Worm (Caenorhabditis elegans): ENCODE measurements around the gene srbc-33.

srbc-33 gene

DNA sequence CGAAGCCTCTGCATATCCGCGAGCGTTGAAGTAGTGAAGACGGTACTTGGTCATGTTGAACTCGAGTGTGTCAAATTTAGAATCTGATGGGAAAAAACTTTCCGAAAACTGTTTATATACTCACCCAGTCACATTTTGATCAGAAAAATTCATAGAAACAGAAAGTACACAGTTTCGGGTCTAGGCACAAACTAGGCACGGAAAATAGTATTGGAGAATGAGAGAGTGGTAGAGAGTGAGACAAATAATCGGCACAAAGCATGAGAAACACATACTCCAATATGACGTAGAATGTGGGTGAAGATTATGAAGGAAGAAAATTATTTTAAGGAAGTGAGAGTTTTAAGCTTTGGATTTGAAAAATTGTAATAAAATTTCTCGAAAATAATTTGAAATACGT is 16.2 kb downstream of the srbc-33 start, which contains the start of gene gst-33:
TSS of gene gst-33 (minus strand) at position 127 of the 400 bp plus-strand sequence.
- TF ChIP-seq dmd-4 (tag; optimal IDR thresholded peaks at IDR 0.05; ENCODE audit: borderline replicate concordance) (no peak), T23F11.4 (GFP tag; optimal IDR thresholded peaks at IDR 0.05) (no peak), nhr-232 (tag; optimal IDR thresholded peaks at IDR 0.05) (no peak), ceh-9 (tag; optimal IDR thresholded peaks at IDR 0.05) (no peak), unc-55 (GFP tag; optimal IDR thresholded peaks at IDR 0.05) (no peak), unc-3 (GFP tag; conservative IDR thresholded peaks at IDR 0.05) (no peak), unc-3 (tag; optimal IDR thresholded peaks at IDR 0.05) (no peak), ceh-6 (GFP tag; optimal IDR thresholded peaks at IDR 0.05) (no peak), pqm-1 (tag; optimal IDR thresholded peaks at IDR 0.05) (no peak), unc-42 (tag; optimal IDR thresholded peaks at IDR 0.05) (no peak), elt-2 (tag; optimal IDR thresholded peaks at IDR 0.05) (no peak), sdc-2 (tag; optimal IDR thresholded peaks at IDR 0.05) (no peak), ttx-3 (tag; optimal IDR thresholded peaks at IDR 0.05) (no peak)

DNA sequence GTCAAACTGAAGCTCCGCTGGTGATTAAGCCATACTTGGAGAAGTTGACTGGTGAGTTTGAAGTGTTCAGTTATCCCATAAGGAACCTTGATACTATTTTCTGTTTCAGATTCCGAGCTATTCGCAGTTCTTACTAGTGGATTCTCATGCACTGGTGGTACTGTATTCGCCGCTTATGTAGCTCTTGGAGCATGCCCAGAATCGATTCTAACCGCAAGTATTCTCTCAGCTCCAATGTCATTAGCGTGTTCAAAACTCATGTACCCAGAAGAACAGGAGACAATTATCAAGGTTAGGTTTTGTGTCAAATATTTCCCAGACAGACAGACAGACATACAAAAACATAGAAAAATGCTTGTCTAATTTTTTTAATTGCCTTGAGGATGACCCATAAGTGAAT is 19.7 kb downstream of the srbc-33 start:
- TF ChIP-seq unc-86 (tag; optimal IDR thresholded peaks at IDR 0.05) = no peak
- no peak for TF ChIP-seq unc-55 (GFP tag; optimal IDR thresholded peaks at IDR 0.05)

DNA sequence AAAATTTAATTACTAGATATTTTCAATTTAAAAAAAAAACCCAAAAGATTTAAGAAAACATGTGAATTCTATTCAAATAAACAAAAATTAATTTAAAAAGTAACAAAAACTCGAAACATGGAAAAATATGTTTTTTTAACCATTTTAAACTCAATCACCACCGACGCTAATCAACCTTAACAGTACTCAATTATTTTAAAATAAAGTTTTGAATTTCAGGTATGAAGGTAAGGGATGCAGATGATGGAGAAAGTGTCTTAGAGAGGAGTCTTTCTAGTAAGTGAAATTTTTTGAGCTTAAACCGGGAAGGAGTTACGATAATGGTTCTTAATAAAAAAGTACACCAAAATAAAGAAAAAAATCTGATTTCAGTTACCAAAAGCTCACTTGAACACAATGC is 21.1 kb downstream of the srbc-33 start, which contains the start of gene slc-28.1:
TSS of gene slc-28.1 (plus strand) at position 301 of the 400 bp plus-strand sequence.
- TF ChIP-seq ceh-2 (tag; optimal IDR thresholded peaks at IDR 0.05) (no peak), madf-2 (tag; optimal IDR thresholded peaks at IDR 0.05) (no peak), unc-86 (tag; optimal IDR thresholded peaks at IDR 0.05) (no peak), ttx-3 (tag; optimal IDR thresholded peaks at IDR 0.05) (no peak), C38D4.7 (GFP tag; optimal IDR thresholded peaks at IDR 0.05) (no peak), rnt-1 (tag; optimal IDR thresholded peaks at IDR 0.05) (no peak), nhr-232 (tag; optimal IDR thresholded peaks at IDR 0.05) (no peak), ceh-24 (tag; optimal IDR thresholded peaks at IDR 0.05) (no peak), Y22D7AL.16 (tag; optimal IDR thresholded peaks at IDR 0.05) (no peak), lim-6 (tag; optimal IDR thresholded peaks at IDR 0.05) (no peak), pax-1 (tag; optimal IDR thresholded peaks at IDR 0.05) (no peak), fkh-6 (tag; optimal IDR thresholded peaks at IDR 0.05) (no peak), sox-4 (tag; optimal IDR thresholded peaks at IDR 0.05) (no peak), hlh-15 (tag; optimal IDR thresholded peaks at IDR 0.05) (no peak), ets-4 (tag; optimal IDR thresholded peaks at IDR 0.05) (no peak), ceh-22 (tag; optimal IDR thresholded peaks at IDR 0.05) (no peak), lin-11 (tag; optimal IDR thresholded peaks at IDR 0.05) (no peak), gmeb-2 (tag; optimal IDR thresholded peaks at IDR 0.05) (no peak), fax-1 (tag; optimal IDR thresholded peaks at IDR 0.05) (no peak)

DNA sequence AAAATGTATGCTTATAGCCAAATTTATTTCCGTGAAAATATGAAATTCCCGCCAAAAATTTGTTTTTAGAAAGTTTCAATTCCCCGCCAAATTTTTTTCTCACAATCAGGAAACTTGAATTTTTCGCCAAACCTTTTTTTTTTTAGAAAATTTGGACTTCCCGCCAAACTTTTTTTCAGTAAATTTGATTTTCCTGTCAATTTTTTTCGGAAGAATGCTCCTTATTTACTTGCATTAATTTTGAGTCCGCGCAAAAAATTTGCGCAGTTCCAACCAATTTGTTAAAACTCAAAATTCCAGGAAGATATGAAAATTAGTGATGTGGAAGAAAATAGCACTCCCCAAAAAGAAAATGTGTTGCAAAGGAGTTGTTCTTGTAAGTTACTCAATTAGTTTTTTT is 24.7 kb downstream of the srbc-33 start, which contains the start of gene slc-28.2:
TSS of gene slc-28.2 (plus strand) at position 301 of the 400 bp plus-strand sequence.
- TF ChIP-seq npax-4 (tag; optimal IDR thresholded peaks at IDR 0.05) = no peak
- TF ChIP-seq ceh-34 (tag; optimal IDR thresholded peaks at IDR 0.05) = no peak
- no peak for TF ChIP-seq sdc-2 (tag; optimal IDR thresholded peaks at IDR 0.05)
- TF ChIP-seq elt-4 (tag; optimal IDR thresholded peaks at IDR 0.05) = no peak
- TF ChIP-seq ceh-45 (GFP tag; IDR thresholded peaks at IDR 0.05) = no peak
- no peak for TF ChIP-seq C38D4.7 (GFP tag; optimal IDR thresholded peaks at IDR 0.05)
- no peak for TF ChIP-seq Y22D7AL.16 (tag; optimal IDR thresholded peaks at IDR 0.05)
- TF ChIP-seq K09A11.1 (tag; optimal IDR thresholded peaks at IDR 0.05; ENCODE audit: insufficient read depth) = no peak
- TF ChIP-seq rnt-1 (tag; optimal IDR thresholded peaks at IDR 0.05) = no peak
- TF ChIP-seq K02D7.2 (tag; optimal IDR thresholded peaks at IDR 0.05) = no peak
